7 fruit fly cellular contexts compared by ENCODE assay signal in genomic region chr2L:4997401-4998259, dm6.
TF ChIP-seq lines count a peak whose summit lies in the region.

No protein-coding gene starts in this region.

- TF ChIP-seq CTCF in S2 (optimal IDR thresholded peaks at IDR 0.05; lab: Kevin White, UChicago): peak; percentile 40 to 43
- TF ChIP-seq CTCF in whole organism, embryonic (GFP tag; optimal IDR thresholded peaks at IDR 0.05; lab: Kevin White, UChicago): peak; percentile 72

TF ChIP-seq in whole organism, 6 proteins besides CTCF, POLR2A, EP300 and RAD21:
- TF ChIP-seq EcR (GFP tag; optimal IDR thresholded peaks at IDR 0.05; lab: Kevin White, UChicago): peak in 1 of 2 experiments; percentile 67
- TF ChIP-seq psq (optimal IDR thresholded peaks at IDR 0.05; lab: Kevin White, UChicago): no peak
- TF ChIP-seq CG8478 (optimal IDR thresholded peaks at IDR 0.05; lab: Kevin White, UChicago): peak; percentile 64
- no peak for TF ChIP-seq usp (GFP tag; optimal IDR thresholded peaks at IDR 0.05; lab: Kevin White, UChicago)

TF ChIP-seq in whole organism, adult, 20 proteins besides CTCF, POLR2A, EP300 and RAD21 (continues in another document):
- TF ChIP-seq CG33017 (tag; optimal IDR thresholded peaks at IDR 0.05; lab: Kevin White, UChicago) (peak; percentile 93), toe (GFP tag; optimal IDR thresholded peaks at IDR 0.05; lab: Kevin White, UChicago) (peak; percentile 51), CG7045 (GFP tag; optimal IDR thresholded peaks at IDR 0.05; lab: Kevin White, UChicago) (peak; percentile 94), CG7101 (tag; optimal IDR thresholded peaks at IDR 0.05; lab: Kevin White, UChicago) (peak; percentile 95), CG1620 (GFP tag; optimal IDR thresholded peaks at IDR 0.05; lab: Kevin White, UChicago) (peak; percentile 92), CG14711 (tag; optimal IDR thresholded peaks at IDR 0.05; lab: Kevin White, UChicago) (peak; percentile 91), cnc (optimal IDR thresholded peaks at IDR 0.05; lab: Kevin White, UChicago) (no peak), Hr96 (GFP tag; optimal IDR thresholded peaks at IDR 0.05; lab: Kevin White, UChicago) (peak; percentile 96), CG12768 (GFP tag; optimal IDR thresholded peaks at IDR 0.05; lab: Kevin White, UChicago) (peak; percentile 93), bab1 (GFP tag; optimal IDR thresholded peaks at IDR 0.05; lab: Kevin White, UChicago) (peak; percentile 92), Crg-1 (GFP tag; optimal IDR thresholded peaks at IDR 0.05; lab: Kevin White, UChicago) (peak; percentile 79), cic (GFP tag; optimal IDR thresholded peaks at IDR 0.05; lab: Kevin White, UChicago) (peak; percentile 95), kay (GFP tag; lab: Kevin White, UChicago; ENCODE audit: borderline replicate concordance) (peak; percentile 47), pad (GFP tag; optimal IDR thresholded peaks at IDR 0.05; lab: Kevin White, UChicago) (peak; percentile 95), Clk (GFP tag; optimal IDR thresholded peaks at IDR 0.05; lab: Kevin White, UChicago) (peak; percentile 90), CG5204 (GFP tag; optimal IDR thresholded peaks at IDR 0.05; lab: Kevin White, UChicago) (no peak), Mnt (GFP tag; optimal IDR thresholded peaks at IDR 0.05; lab: Kevin White, UChicago) (peak; percentile 79)

TF ChIP-seq in whole organism, embryonic, 481 proteins besides CTCF, POLR2A, EP300 and RAD21 (continues in another document):
- TF ChIP-seq CG10321 (GFP tag; IDR thresholded peaks at IDR 0.05; lab: Robert Waterston, UW): peak; percentile 92
- TF ChIP-seq NC2β (GFP tag; optimal IDR thresholded peaks at IDR 0.05; lab: Kevin White, UChicago): peak; percentile 99
- peak; percentile 94 for TF ChIP-seq Myb (GFP tag; optimal IDR thresholded peaks at IDR 0.05; lab: Kevin White, UChicago)
- TF ChIP-seq Doc3 (GFP tag; IDR thresholded peaks at IDR 0.05; lab: Robert Waterston, UW; ENCODE audit: partially characterized antibody): no peak; the same call in 2 of the 3 replicates
- peak; percentile 94 for TF ChIP-seq CG10274 (GFP tag; optimal IDR thresholded peaks at IDR 0.05; lab: Kevin White, UChicago)
- peak; percentile 99 for TF ChIP-seq sob (GFP tag; IDR thresholded peaks at IDR 0.05; lab: Robert Waterston, UW)
- TF ChIP-seq Dip3 (GFP tag; optimal IDR thresholded peaks at IDR 0.05; lab: Kevin White, UChicago): peak; percentile 99
- TF ChIP-seq pho (GFP tag; optimal IDR thresholded peaks at IDR 0.05; lab: Kevin White, UChicago): peak; percentile 99
- TF ChIP-seq emc (GFP tag; optimal IDR thresholded peaks at IDR 0.05; lab: Kevin White, UChicago): peak; percentile 97
- TF ChIP-seq Max (GFP tag; optimal IDR thresholded peaks at IDR 0.05; lab: Kevin White, UChicago): peak; percentile 99
- peak; percentile 92 for TF ChIP-seq sd (tag; optimal IDR thresholded peaks at IDR 0.05; lab: Kevin White, UChicago)
- TF ChIP-seq Fer3 (tag; optimal IDR thresholded peaks at IDR 0.05; lab: Kevin White, UChicago): peak; percentile 99
- TF ChIP-seq maf-S (GFP tag; optimal IDR thresholded peaks at IDR 0.05; lab: Kevin White, UChicago): peak; percentile 99
- peak; percentile 60 for TF ChIP-seq cad (GFP tag; optimal IDR thresholded peaks at IDR 0.05; lab: Kevin White, UChicago)
- TF ChIP-seq Rx (GFP tag; IDR thresholded peaks at IDR 0.05; lab: Robert Waterston, UW): peak; percentile 99
- TF ChIP-seq en (GFP tag; optimal IDR thresholded peaks at IDR 0.05; lab: Kevin White, UChicago): peak; percentile 99
- peak; percentile 99 for TF ChIP-seq CG2202 (tag; optimal IDR thresholded peaks at IDR 0.05; lab: Kevin White, UChicago)

TF ChIP-seq in whole organism, prepupa, 60 proteins besides CTCF, POLR2A, EP300 and RAD21 (continues in another document):
- TF ChIP-seq Lpt (GFP tag; optimal IDR thresholded peaks at IDR 0.05; lab: Kevin White, UChicago) (peak; percentile 100), CG3032 (tag; optimal IDR thresholded peaks at IDR 0.05; lab: Kevin White, UChicago) (peak; percentile 99), esn (GFP tag; optimal IDR thresholded peaks at IDR 0.05; lab: Kevin White, UChicago) (peak; percentile 99), Hr4 (GFP tag; optimal IDR thresholded peaks at IDR 0.05; lab: Kevin White, UChicago) (peak; percentile 100), cyc (GFP tag; optimal IDR thresholded peaks at IDR 0.05; lab: Kevin White, UChicago) (peak; percentile 99), CG7368 (GFP tag; optimal IDR thresholded peaks at IDR 0.05; lab: Kevin White, UChicago) (peak; percentile 99), CG6163 (GFP tag; IDR thresholded peaks at IDR 0.05; lab: Robert Waterston, UW) (peak; percentile 100), lz (GFP tag; optimal IDR thresholded peaks at IDR 0.05; lab: Kevin White, UChicago) (peak; percentile 99), Sox15 (GFP tag; optimal IDR thresholded peaks at IDR 0.05; lab: Kevin White, UChicago) (peak; percentile 99), achi (GFP tag; optimal IDR thresholded peaks at IDR 0.05; lab: Kevin White, UChicago) (peak; percentile 98), CG34406 (GFP tag; optimal IDR thresholded peaks at IDR 0.05; lab: Kevin White, UChicago) (peak; percentile 98), CG6792 (GFP tag; optimal IDR thresholded peaks at IDR 0.05; lab: Kevin White, UChicago) (peak; percentile 99), salr (GFP tag; optimal IDR thresholded peaks at IDR 0.05; lab: Kevin White, UChicago) (peak; percentile 98 to 99), Ets21C (GFP tag; optimal IDR thresholded peaks at IDR 0.05; lab: Kevin White, UChicago) (peak; percentile 99), CG10631 (GFP tag; optimal IDR thresholded peaks at IDR 0.05; lab: Kevin White, UChicago) (peak; percentile 99), CG11294 (GFP tag; IDR thresholded peaks at IDR 0.05; lab: Robert Waterston, UW) (peak; percentile 99; the same call in 1 of the 2 replicates), ss (GFP tag; optimal IDR thresholded peaks at IDR 0.05; lab: Kevin White, UChicago) (peak; percentile 95 to 98), fd59A (GFP tag; optimal IDR thresholded peaks at IDR 0.05; lab: Kevin White, UChicago) (peak; percentile 98)

TF ChIP-seq in whole organism, pupa, 21 proteins besides CTCF, POLR2A, EP300 and RAD21 (continues in another document):
- peak; percentile 96 for TF ChIP-seq CG13204 (GFP tag; optimal IDR thresholded peaks at IDR 0.05; lab: Kevin White, UChicago)
- TF ChIP-seq D1 (tag; optimal IDR thresholded peaks at IDR 0.05; lab: Kevin White, UChicago): peak; percentile 94
- TF ChIP-seq CG32121 (GFP tag; IDR thresholded peaks at IDR 0.05; lab: Robert Waterston, UW): peak; percentile 99
- peak; percentile 95 for TF ChIP-seq EcR (GFP tag; optimal IDR thresholded peaks at IDR 0.05; lab: Kevin White, UChicago)
- peak; percentile 99 for TF ChIP-seq Snoo (tag; optimal IDR thresholded peaks at IDR 0.05; lab: Kevin White, UChicago)
- peak; percentile 98 for TF ChIP-seq rn (GFP tag; IDR thresholded peaks at IDR 0.05; lab: Robert Waterston, UW)
- TF ChIP-seq Ets98B (GFP tag; IDR thresholded peaks at IDR 0.05; lab: Robert Waterston, UW): peak; percentile 100
- TF ChIP-seq CG17806 (tag; optimal IDR thresholded peaks at IDR 0.05; lab: Kevin White, UChicago): peak; percentile 99
- peak; percentile 99 for TF ChIP-seq Pif1A (GFP tag; optimal IDR thresholded peaks at IDR 0.05; lab: Kevin White, UChicago)
- peak; percentile 98 for TF ChIP-seq CG15710 (tag; optimal IDR thresholded peaks at IDR 0.05; lab: Kevin White, UChicago)
- peak; percentile 100 for TF ChIP-seq CG8301 (tag; optimal IDR thresholded peaks at IDR 0.05; lab: Kevin White, UChicago)
- TF ChIP-seq CG14655 (GFP tag; optimal IDR thresholded peaks at IDR 0.05; lab: Kevin White, UChicago): peak; percentile 100
- TF ChIP-seq CG4496 (GFP tag; IDR thresholded peaks at IDR 0.05; lab: Robert Waterston, UW): peak; percentile 100
- peak; percentile 98 for TF ChIP-seq gl (tag; optimal IDR thresholded peaks at IDR 0.05; lab: Kevin White, UChicago)
- TF ChIP-seq CG9948 (tag; optimal IDR thresholded peaks at IDR 0.05; lab: Kevin White, UChicago): peak; percentile 99
- TF ChIP-seq CG34367 (tag; optimal IDR thresholded peaks at IDR 0.05; lab: Kevin White, UChicago): peak; percentile 99
- TF ChIP-seq fd96Ca (GFP tag; IDR thresholded peaks at IDR 0.05; lab: Robert Waterston, UW): peak; percentile 99
- TF ChIP-seq CG10348 (GFP tag; IDR thresholded peaks at IDR 0.05; lab: Robert Waterston, UW): peak; percentile 96
- peak; percentile 99 for TF ChIP-seq CG12605 (GFP tag; IDR thresholded peaks at IDR 0.05; lab: Robert Waterston, UW)
- peak; percentile 99 for TF ChIP-seq Pif1B (GFP tag; optimal IDR thresholded peaks at IDR 0.05; lab: Kevin White, UChicago)

TF ChIP-seq in whole organism, wandering third instar larva, 38 proteins besides CTCF, POLR2A, EP300 and RAD21 (continues in another document):
- TF ChIP-seq dsf (GFP tag; optimal IDR thresholded peaks at IDR 0.05; lab: Kevin White, UChicago; ENCODE audit: borderline replicate concordance) (peak; percentile 94), Sp1 (GFP tag; optimal IDR thresholded peaks at IDR 0.05; lab: Kevin White, UChicago) (peak; percentile 98), pan (optimal IDR thresholded peaks at IDR 0.05; lab: Kevin White, UChicago) (no peak), GATAd (GFP tag; optimal IDR thresholded peaks at IDR 0.05; lab: Kevin White, UChicago) (peak; percentile 94), jim (GFP tag; optimal IDR thresholded peaks at IDR 0.05; lab: Kevin White, UChicago) (no peak), CrebA (GFP tag; optimal IDR thresholded peaks at IDR 0.05; lab: Kevin White, UChicago; ENCODE audit: borderline replicate concordance) (peak; percentile 95), dmrt93B (GFP tag; optimal IDR thresholded peaks at IDR 0.05; lab: Kevin White, UChicago) (peak; percentile 98), Dfd (GFP tag; optimal IDR thresholded peaks at IDR 0.05; lab: Kevin White, UChicago) (no peak), OdsH (GFP tag; optimal IDR thresholded peaks at IDR 0.05; lab: Kevin White, UChicago) (peak; percentile 98), foxo (GFP tag; optimal IDR thresholded peaks at IDR 0.05; lab: Kevin White, UChicago) (peak; percentile 97 to 99), usp (GFP tag; optimal IDR thresholded peaks at IDR 0.05; lab: Kevin White, UChicago) (no peak), Dif (GFP tag; optimal IDR thresholded peaks at IDR 0.05; lab: Kevin White, UChicago; ENCODE audit: partially characterized antibody) (peak; percentile 94), ey (GFP tag; optimal IDR thresholded peaks at IDR 0.05; lab: Kevin White, UChicago) (peak; percentile 99), N (GFP tag; optimal IDR thresholded peaks at IDR 0.05; lab: Kevin White, UChicago) (peak; percentile 88), brk (GFP tag; optimal IDR thresholded peaks at IDR 0.05; lab: Kevin White, UChicago) (peak; percentile 94), h (GFP tag; optimal IDR thresholded peaks at IDR 0.05; lab: Kevin White, UChicago) (peak; percentile 99), Hr78 (GFP tag; optimal IDR thresholded peaks at IDR 0.05; lab: Kevin White, UChicago) (no peak), Myc (optimal IDR thresholded peaks at IDR 0.05; lab: Kevin White, UChicago) (peak; percentile 37), CG9705 (GFP tag; optimal IDR thresholded peaks at IDR 0.05; lab: Kevin White, UChicago) (peak; percentile 96), CG32264 (GFP tag; optimal IDR thresholded peaks at IDR 0.05; lab: Kevin White, UChicago) (peak; percentile 98), Vsx2 (GFP tag; optimal IDR thresholded peaks at IDR 0.05; lab: Kevin White, UChicago; ENCODE audit: partially characterized antibody) (peak; percentile 69)
